Worm (Caenorhabditis elegans): Measurements from ENCODE around the gene F02A9.1.

DNA sequence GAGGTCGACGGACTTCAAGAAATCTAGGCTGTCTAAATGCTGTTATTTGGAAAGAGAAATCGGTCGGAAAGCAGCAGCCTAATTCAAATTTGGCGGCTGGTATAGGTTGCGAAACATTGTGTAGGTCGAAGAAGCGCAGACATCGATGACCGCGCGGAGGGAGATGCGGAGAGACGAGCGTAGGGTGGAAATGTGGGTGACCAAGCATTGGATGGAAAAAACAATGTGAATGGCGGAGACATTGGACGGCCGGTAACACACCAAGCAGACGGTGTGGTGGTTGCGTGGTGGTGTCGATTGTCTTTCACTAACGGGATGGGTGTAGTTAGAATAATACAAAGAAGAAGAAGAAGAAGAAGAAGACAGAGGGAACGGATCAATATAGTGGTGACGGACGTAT lies 34.9 kb upstream of the F02A9.1 start:
- TF ChIP-seq sox-4 (tag; optimal IDR thresholded peaks at IDR 0.05): no peak
- TF ChIP-seq nhr-77 (tag; optimal IDR thresholded peaks at IDR 0.05): no peak
- TF ChIP-seq nhr-11 (tag; optimal IDR thresholded peaks at IDR 0.05): no peak
- TF ChIP-seq mdl-1 (tag; optimal IDR thresholded peaks at IDR 0.05): no peak
- TF ChIP-seq snu-23 (GFP tag; optimal IDR thresholded peaks at IDR 0.05): no peak
- no peak for TF ChIP-seq ceh-82 (tag; optimal IDR thresholded peaks at IDR 0.05)
- no peak for TF ChIP-seq sptf-1 (tag; optimal IDR thresholded peaks at IDR 0.05)
